Worm (Caenorhabditis elegans) whole organism, mixed stage, embryonic: Measurements from ENCODE around the gene slc-36.3.

Source experiments
- lsy-2 ChIP-seq: fragments of 150-350 bp; optimal IDR thresholded peaks from 2 replicates; lab custom pipeline; 2014; ENCODE audit warnings: missing biosample characterization, missing genetic modification characterization
- mab-5 ChIP-seq: fragments of 150-350 bp; optimal IDR thresholded peaks from 2 replicates; lab custom pipeline; 2014; ENCODE audit warnings: missing biosample characterization, missing genetic modification characterization
- nhr-237 ChIP-seq: fragments of 150-350 bp; optimal IDR thresholded peaks from 2 replicates; lab custom pipeline; 2014; ENCODE audit warnings: missing biosample characterization, missing genetic modification characterization
- nhr-76 ChIP-seq: sonication (generic microtip); optimal IDR thresholded peaks from 2 replicates; lab custom pipeline; 2017; ENCODE audit warnings: missing biosample characterization, missing genetic modification characterization
- snpc-4 ChIP-seq: fragments of 150-350 bp; optimal IDR thresholded peaks from 2 replicates; lab custom pipeline; 2014; ENCODE audit warnings: missing biosample characterization, missing genetic modification characterization
- unc-39 ChIP-seq: fragments of 150-350 bp; optimal IDR thresholded peaks from 2 replicates; lab custom pipeline; 2014; ENCODE audit warnings: missing biosample characterization, missing genetic modification characterization

ce11 chrV:20509427-20509826, 34.6 kb downstream of the slc-36.3 start:
- TF ChIP-seq unc-39 (tag; lab: Kevin White, UChicago) (no peak), nhr-76 (tag; lab: Kevin White, UChicago) (no peak), mab-5 (no peak), nhr-237 (tag; lab: Kevin White, UChicago) (no peak), snpc-4 (tag; lab: Kevin White, UChicago) (no peak), lsy-2 (tag; lab: Kevin White, UChicago) (no peak)
